Comparison of ENCODE assay signal across 4 worm cellular contexts in genomic region chrIII:11172232-11172713, ce11.
TF ChIP-seq lines count a peak whose summit lies in the region.

No protein-coding gene starts in this region.

TF ChIP-seq in whole organism, L3 larva, 47 proteins besides CTCF, POLR2A, EP300 and RAD21:
- TF ChIP-seq ceh-28 (tag; optimal IDR thresholded peaks at IDR 0.05; lab: Kevin White, UChicago) (peak; percentile 91), eor-1 (tag; optimal IDR thresholded peaks at IDR 0.05; lab: Kevin White, UChicago) (no peak), snpc-4 (tag; optimal IDR thresholded peaks at IDR 0.05; lab: Kevin White, UChicago) (no peak), elt-1 (tag; optimal IDR thresholded peaks at IDR 0.05; lab: Kevin White, UChicago) (no peak), fos-1 (tag; optimal IDR thresholded peaks at IDR 0.05; lab: Kevin White, UChicago) (no peak)

TF ChIP-seq in whole organism, L4 larva, 104 proteins besides CTCF, POLR2A, EP300 and RAD21:
- TF ChIP-seq nhr-6 (tag; optimal IDR thresholded peaks at IDR 0.05; lab: Kevin White, UChicago) (no peak), ceh-28 (tag; optimal IDR thresholded peaks at IDR 0.05; lab: Kevin White, UChicago) (peak; percentile 75)

TF ChIP-seq in whole organism, late embryonic, 69 proteins besides CTCF, POLR2A, EP300 and RAD21:
- TF ChIP-seq ztf-16 (tag; optimal IDR thresholded peaks at IDR 0.05; lab: Kevin White, UChicago) (no peak), ceh-48 (tag; optimal IDR thresholded peaks at IDR 0.05; lab: Kevin White, UChicago) (peak; percentile 27), ama-1 (optimal IDR thresholded peaks at IDR 0.05; lab: Kevin White, UChicago) (no peak)

TF ChIP-seq in whole organism, midembryonic, 9 proteins besides CTCF, POLR2A, EP300 and RAD21:
- TF ChIP-seq T22C8.4 (GFP tag; IDR thresholded peaks at IDR 0.05; lab: Robert Waterston, UW) = peak; percentile 76
- no peak for TF ChIP-seq ztf-23 (GFP tag; IDR thresholded peaks at IDR 0.05; lab: Robert Waterston, UW)
- no peak for TF ChIP-seq tab-1 (GFP tag; IDR thresholded peaks at IDR 0.05; lab: Robert Waterston, UW)
- no peak for TF ChIP-seq flt-1 (GFP tag; IDR thresholded peaks at IDR 0.05; lab: Robert Waterston, UW)
